Worm (Caenorhabditis elegans) whole organism, L4/young adult: Measurements from ENCODE around the gene K08F4.12.

Experiments used
- W03F9.2 ChIP-seq: fragments of 150-350 bp; optimal IDR thresholded peaks from 2 replicates; lab custom pipeline; 2014; ENCODE audit warnings: missing biosample characterization, missing genetic modification characterization
- dao-5 ChIP-seq: sonication (generic microtip); optimal IDR thresholded peaks from 2 replicates; lab custom pipeline; 2016; ENCODE audit warnings: missing genotype, missing genetic modification characterization, moderate library complexity, missing compliant biosample characterization
- him-1 ChIP-seq: sonication (generic microtip); optimal IDR thresholded peaks from 2 replicates; lab custom pipeline; 2016; ENCODE audit warnings: missing genotype, missing genetic modification reagents, missing genetic modification characterization, missing compliant biosample characterization

- TF ChIP-seq W03F9.2 (no peak), him-1 (tag; lab: Kevin White, UChicago) (no peak), dao-5 (tag; lab: Kevin White, UChicago) (no peak)
These were observed 42.7 kb upstream of the K08F4.12 start, which contains the start of the genes C04G2.5 and msp-36 for ce11 chrIV:10095171-10095570.
